Fruit fly (Drosophila melanogaster) whole organism, wandering third instar larva: ENCODE results near the gene CG32713.

Source experiments
- Hnf4 ChIP-seq: fragments of 200-800 bp; sonication (Bioruptor generic); optimal IDR thresholded peaks from 2 replicates; lab custom pipeline; 2016; ENCODE audit warnings: missing biosample characterization, mild to moderate bottlenecking, missing genetic modification characterization
- Myc ChIP-seq: fragments of >200 bp; optimal IDR thresholded peaks from 2 replicates; lab custom pipeline; 2017
- OdsH ChIP-seq: fragments of 200-800 bp; sonication (Bioruptor generic); optimal IDR thresholded peaks from 2 replicates; lab custom pipeline; 2016; ENCODE audit warnings: missing biosample characterization, mild to moderate bottlenecking, missing genetic modification characterization
- br ChIP-seq: fragments of 200-800 bp; sonication (Bioruptor generic); optimal IDR thresholded peaks from 2 replicates; lab custom pipeline; 2016; ENCODE audit warnings: missing biosample characterization, missing genetic modification characterization
- dl ChIP-seq, 2 experiments: fragments of 175-275, 200-275 bp in 1 of 2; fragments of 200-275 bp in 1 of 2; sonication (Bioruptor generic); optimal IDR thresholded peaks; lab custom pipeline; 2018; ENCODE audit warnings: mild to moderate bottlenecking in 2 of 2, missing biosample characterization in 2 of 2, missing genetic modification characterization in 2 of 2, moderate library complexity in 2 of 2; ENCODE audit not compliant: partially characterized antibody in 2 of 2, insufficient read depth in 1 of 2
- foxo ChIP-seq, 2 experiments: fragments of 200-800 bp; sonication (Bioruptor generic); optimal IDR thresholded peaks; 2 replicates in 1 of 2; 3 replicates in 1 of 2; lab custom pipeline; 2016 to 2017; ENCODE audit warnings: missing biosample characterization in 2 of 2, missing genetic modification characterization in 2 of 2
- fru ChIP-seq: fragments of 200-800 bp; sonication (Bioruptor generic); optimal IDR thresholded peaks from 3 replicates; lab custom pipeline; 2016; ENCODE audit warnings: missing biosample characterization, mild to moderate bottlenecking, missing genetic modification characterization
- jim ChIP-seq: fragments of 175-275, 200-325 bp; sonication (Bioruptor generic); optimal IDR thresholded peaks from 2 replicates; lab custom pipeline; 2016; ENCODE audit warnings: missing biosample characterization, mild to moderate bottlenecking, missing genetic modification characterization
- psq ChIP-seq: fragments of 200-800 bp; sonication (Bioruptor generic); optimal IDR thresholded peaks from 3 replicates; lab custom pipeline; 2017; ENCODE audit warnings: missing biosample characterization, mild to moderate bottlenecking, missing genetic modification characterization, moderate library complexity
- sage ChIP-seq: fragments of 200-800 bp; sonication (Bioruptor generic); optimal IDR thresholded peaks from 2 replicates; lab custom pipeline; 2016; ENCODE audit warnings: missing biosample characterization, mild to moderate bottlenecking, missing genetic modification characterization
- sv ChIP-seq: fragments of 200-800 bp; sonication (Bioruptor generic); optimal IDR thresholded peaks from 3 replicates; lab custom pipeline; 2016; ENCODE audit warnings: missing biosample characterization, missing genetic modification characterization
- woc ChIP-seq: sonication (Bioruptor generic); optimal IDR thresholded peaks from 2 replicates; lab custom pipeline; 2016; ENCODE audit warnings: missing biosample characterization, mild to moderate bottlenecking, missing genetic modification characterization

dm6 chrX:8410349-8411240 is 46.8 kb downstream of the CG32713 start:
- TF ChIP-seq psq (no peak), dl (GFP tag; optimal IDR thresholded peaks at IDR 0.05; lab: Kevin White, UChicago; ENCODE audit: insufficient read depth in 1 of 2, partially characterized antibody in 2 of 2) (peak; percentile 38 to 79), Myc (peak; percentile 16), woc (GFP tag; lab: Kevin White, UChicago) (no peak), foxo (GFP tag; optimal IDR thresholded peaks at IDR 0.05; lab: Kevin White, UChicago) (no peak), sage (peak; percentile 30), jim (GFP tag; lab: Kevin White, UChicago) (no peak), br (GFP tag; lab: Kevin White, UChicago) (peak; percentile 11), sv (GFP tag; lab: Kevin White, UChicago) (no peak), Hnf4 (GFP tag; lab: Kevin White, UChicago) (no peak), OdsH (GFP tag; lab: Kevin White, UChicago) (no peak), fru (GFP tag; lab: Kevin White, UChicago) (no peak)
